Worm (Caenorhabditis elegans) whole organism, young adult: ENCODE results near the gene C26G2.2.

ENCODE experiments used
- B0019.2 ChIP-seq: fragments of 200-800 bp; sonication (Bioruptor generic); conservative IDR thresholded peaks from 2 replicates; pipeline ENCODE4 v1.3.6; 2022; ENCODE audit warnings: missing genetic modification reagents, missing genetic modification characterization, missing compliant biosample characterization
- B0336.3 ChIP-seq: fragments of 200-800 bp; sonication (Bioruptor generic); IDR thresholded peaks from 2 replicates; pipeline ENCODE4 v1.3.6; 2022; ENCODE audit warnings: missing genetic modification characterization, missing compliant biosample characterization
- F10E7.11 ChIP-seq: sonication (generic microtip); optimal IDR thresholded peaks from 2 replicates; lab custom pipeline; 2017; ENCODE audit warnings: mild to moderate bottlenecking, missing genetic modification characterization, moderate library complexity, missing compliant biosample characterization
- F23B12.7 ChIP-seq: sonication (generic microtip); optimal IDR thresholded peaks from 2 replicates; lab custom pipeline; 2017; ENCODE audit warnings: missing genetic modification characterization, mild to moderate bottlenecking, missing compliant biosample characterization, antibody characterized with exemption, moderate library complexity; ENCODE audit not compliant: insufficient read depth
- F57C9.4 ChIP-seq: sonication (generic microtip); optimal IDR thresholded peaks from 2 replicates; lab custom pipeline; 2017; ENCODE audit warnings: mild to moderate bottlenecking, missing genetic modification characterization, missing compliant biosample characterization
- K12H6.12 ChIP-seq: fragments of 200-800 bp; sonication (Bioruptor generic); optimal IDR thresholded peaks from 2 replicates; lab custom pipeline; 2018; ENCODE audit warnings: mild to moderate bottlenecking, missing genetic modification characterization, missing compliant biosample characterization
- Y53F4B.3 ChIP-seq: fragments of 200-800 bp; sonication (Bioruptor generic); IDR thresholded peaks from 2 replicates; pipeline ENCODE4 v1.3.6; 2022; ENCODE audit warnings: missing genetic modification reagents, missing genetic modification characterization, missing compliant biosample characterization
- Y67H2A.10 ChIP-seq: fragments of 200-800 bp; sonication (Bioruptor generic); conservative IDR thresholded peaks from 2 replicates; pipeline ENCODE4 v1.3.6; 2022; ENCODE audit warnings: missing genetic modification reagents, missing genetic modification characterization, missing compliant biosample characterization
- Y79H2A.3 ChIP-seq: fragments of 200-800 bp; sonication (Bioruptor generic); conservative IDR thresholded peaks from 2 replicates; pipeline ENCODE4 v1.3.6; 2022; ENCODE audit warnings: missing genetic modification reagents, missing genetic modification characterization, missing compliant biosample characterization
- atf-7 ChIP-seq: sonication (generic microtip); optimal IDR thresholded peaks from 2 replicates; lab custom pipeline; 2017; ENCODE audit warnings: mild to moderate bottlenecking, missing genetic modification characterization, missing compliant biosample characterization
- attf-6 ChIP-seq: fragments of 200-800 bp; sonication (Bioruptor generic); IDR thresholded peaks from 2 replicates; pipeline ENCODE4 v1.3.6; 2022; ENCODE audit warnings: missing genetic modification reagents, missing genetic modification characterization, missing compliant biosample characterization
- bed-1 ChIP-seq: fragments of 200-800 bp; sonication (Bioruptor generic); IDR thresholded peaks from 2 replicates; pipeline ENCODE4 v1.3.6; 2022; ENCODE audit warnings: missing genetic modification reagents, missing genetic modification characterization, missing compliant biosample characterization
- bed-2 ChIP-seq: fragments of 200-800 bp; sonication (Bioruptor generic); IDR thresholded peaks from 2 replicates; pipeline ENCODE4 v1.3.6; 2022; ENCODE audit warnings: missing genetic modification reagents, missing genetic modification characterization, missing compliant biosample characterization
- ceh-27 ChIP-seq: fragments of 200-800 bp; sonication (Bioruptor generic); optimal IDR thresholded peaks from 2 replicates; lab custom pipeline; 2018; ENCODE audit warnings: mild to moderate bottlenecking, missing genetic modification characterization, moderate library complexity, missing compliant biosample characterization
- ceh-40 ChIP-seq: fragments of 200-800 bp; sonication (Bioruptor generic); IDR thresholded peaks from 2 replicates; pipeline ENCODE4 v1.3.6; 2022; ENCODE audit warnings: missing genetic modification characterization, missing compliant biosample characterization
- ceh-91 ChIP-seq: fragments of 200-800 bp; sonication (Bioruptor generic); IDR thresholded peaks from 2 replicates; pipeline ENCODE4 v1.3.6; 2022; ENCODE audit warnings: missing genetic modification reagents, missing genetic modification characterization, missing compliant biosample characterization
- dox-1 ChIP-seq: fragments of 200-800 bp; sonication (Bioruptor generic); IDR thresholded peaks from 2 replicates; pipeline ENCODE4 v1.3.6; 2022; ENCODE audit warnings: missing genetic modification reagents, missing genetic modification characterization, missing compliant biosample characterization
- egl-44 ChIP-seq: fragments of 200-800 bp; sonication (Bioruptor generic); IDR thresholded peaks from 2 replicates; pipeline ENCODE4 v1.3.6; 2022; ENCODE audit warnings: missing genetic modification reagents, missing genetic modification characterization, missing compliant biosample characterization
- ets-4 ChIP-seq: fragments of 200-800 bp; sonication (Bioruptor generic); optimal IDR thresholded peaks from 2 replicates; lab custom pipeline; 2018; ENCODE audit warnings: mild to moderate bottlenecking, missing genetic modification characterization, missing compliant biosample characterization
- hrde-1 ChIP-seq: sonication (generic microtip); optimal IDR thresholded peaks from 2 replicates; lab custom pipeline; 2016; ENCODE audit warnings: missing genetic modification characterization, mild to moderate bottlenecking, missing compliant biosample characterization, moderate library complexity, missing genotype, missing genetic modification reagents, borderline replicate concordance
- let-607 ChIP-seq, 2 experiments: fragments of 200-800 bp in 1 of 2; sonication (Bioruptor generic) in 1 of 2; sonication (generic microtip) in 1 of 2; optimal IDR thresholded peaks; 2 replicates each; lab custom pipeline; 2016 to 2018; ENCODE audit warnings: mild to moderate bottlenecking in 2 of 2, missing compliant biosample characterization in 2 of 2, missing genetic modification characterization in 2 of 2, moderate library complexity in 2 of 2, missing genotype in 1 of 2
- lin-35 ChIP-seq, 3 experiments: fragments of 150-350 bp in 2 of 3; sonication (generic microtip) in 1 of 3; optimal IDR thresholded peaks; 2 replicates each; lab custom pipeline; 2014 to 2018; ENCODE audit warnings: missing biosample characterization in 3 of 3, missing genetic modification characterization in 3 of 3, missing genetic modification reagents in 3 of 3
- madf-8 ChIP-seq: fragments of 200-800 bp; sonication (Bioruptor generic); conservative IDR thresholded peaks from 2 replicates; pipeline ENCODE4 v1.3.6; 2022; ENCODE audit warnings: missing genetic modification reagents, missing genetic modification characterization, missing compliant biosample characterization
- mcd-1 ChIP-seq: fragments of 200-800 bp; sonication (Bioruptor generic); IDR thresholded peaks from 2 replicates; pipeline ENCODE4 v1.3.6; 2022; ENCODE audit warnings: missing genetic modification reagents, missing genetic modification characterization, missing compliant biosample characterization
- mel-28 ChIP-seq: sonication (generic microtip); optimal IDR thresholded peaks from 2 replicates; lab custom pipeline; 2016; ENCODE audit warnings: borderline replicate concordance, mild to moderate bottlenecking, missing genetic modification characterization, missing compliant biosample characterization
- mes-4 ChIP-seq: sonication (generic microtip); optimal IDR thresholded peaks from 2 replicates; lab custom pipeline; 2016; ENCODE audit warnings: missing genotype, missing genetic modification characterization, missing compliant biosample characterization
- nhr-179 ChIP-seq: sonication (generic microtip); optimal IDR thresholded peaks from 2 replicates; lab custom pipeline; 2016; ENCODE audit warnings: mild to moderate bottlenecking, missing genetic modification characterization, missing compliant biosample characterization
- rpc-1 ChIP-seq, 2 experiments: fragments of 150-350 bp in 1 of 2; sonication (generic microtip) in 1 of 2; optimal IDR thresholded peaks; 2 replicates each; lab custom pipeline; 2014 to 2018; ENCODE audit warnings: missing biosample characterization in 1 of 2, missing genetic modification characterization in 1 of 2, missing genetic modification reagents in 1 of 2, missing genotype in 1 of 2
- snpc-3.4 ChIP-seq: sonication (generic microtip); optimal IDR thresholded peaks from 2 replicates; lab custom pipeline; 2017; ENCODE audit warnings: missing genetic modification characterization, mild to moderate bottlenecking, missing compliant biosample characterization, antibody characterized with exemption, moderate library complexity, missing genotype, missing genetic modification reagents
- snpc-4 ChIP-seq, 5 experiments: fragments of 150-350 bp in 1 of 5; sonication (generic microtip) in 4 of 5; optimal IDR thresholded peaks; 2 replicates each; lab custom pipeline; 2014 to 2018; ENCODE audit warnings: missing genetic modification characterization in 5 of 5, missing biosample characterization in 3 of 5, antibody characterized with exemption in 2 of 5, mild to moderate bottlenecking in 2 of 5, missing compliant biosample characterization in 2 of 5, missing genotype in 2 of 5, moderate library complexity in 2 of 5, missing genetic modification reagents in 1 of 5
- tbx-9 ChIP-seq: sonication (generic microtip); optimal IDR thresholded peaks from 2 replicates; lab custom pipeline; 2016; ENCODE audit warnings: borderline replicate concordance, missing genetic modification characterization, inconsistent platforms, missing compliant biosample characterization
- tlf-1 ChIP-seq: fragments of 200-800 bp; sonication (Bioruptor generic); optimal IDR thresholded peaks from 2 replicates; lab custom pipeline; 2018; ENCODE audit warnings: mild to moderate bottlenecking, missing genetic modification characterization, missing compliant biosample characterization
- unc-130 ChIP-seq: sonication (generic microtip); optimal IDR thresholded peaks from 2 replicates; lab custom pipeline; 2016; ENCODE audit warnings: missing genetic modification reagents, missing genetic modification characterization, missing compliant biosample characterization
- zfh-2 ChIP-seq: fragments of 200-800 bp; sonication (Bioruptor generic); conservative IDR thresholded peaks from 2 replicates; pipeline ENCODE4 v1.3.6; 2022; ENCODE audit warnings: missing genetic modification reagents, missing genetic modification characterization, missing compliant biosample characterization
- ztf-25 ChIP-seq: fragments of 200-800 bp; sonication (Bioruptor generic); IDR thresholded peaks from 2 replicates; pipeline ENCODE4 v1.3.6; 2022; ENCODE audit warnings: missing genetic modification reagents, missing genetic modification characterization, missing compliant biosample characterization
- ztf-28 ChIP-seq: fragments of 200-800 bp; sonication (Bioruptor generic); IDR thresholded peaks from 2 replicates; pipeline ENCODE4 v1.3.6; 2022; ENCODE audit warnings: missing genetic modification reagents, missing genetic modification characterization, missing compliant biosample characterization

C26G2.2 gene

ce11 chrX:14695892-14696291 is 31.8 kb downstream of the C26G2.2 start:
- no peak for TF ChIP-seq madf-8 (GFP tag; lab: Robert Waterston, UW)
- no peak for TF ChIP-seq let-607 (tag; optimal IDR thresholded peaks at IDR 0.05; lab: Kevin White, UChicago)
- TF ChIP-seq bed-2 (GFP tag; lab: Robert Waterston, UW), result no peak
- no peak for TF ChIP-seq B0336.3
- no peak for TF ChIP-seq F10E7.11 (tag; lab: Kevin White, UChicago)
- no peak for TF ChIP-seq ztf-28
- TF ChIP-seq F57C9.4 (tag; lab: Kevin White, UChicago), result no peak
- TF ChIP-seq dox-1 (GFP tag; lab: Robert Waterston, UW), result no peak
- TF ChIP-seq tlf-1 (GFP tag; lab: Kevin White, UChicago), result no peak
- TF ChIP-seq snpc-3.4, result no peak
- TF ChIP-seq snpc-4 (GFP tag; optimal IDR thresholded peaks at IDR 0.05; lab: Kevin White, UChicago), result no peak
- TF ChIP-seq snpc-4 (tag; optimal IDR thresholded peaks at IDR 0.05; lab: Kevin White, UChicago), result no peak
- TF ChIP-seq ceh-40 (GFP tag; lab: Robert Waterston, UW), result no peak
- TF ChIP-seq atf-7 (tag; lab: Kevin White, UChicago), result no peak
- TF ChIP-seq tbx-9 (tag; lab: Kevin White, UChicago), result no peak
- TF ChIP-seq ceh-91, result no peak
- no peak for TF ChIP-seq egl-44 (GFP tag; lab: Robert Waterston, UW)
- no peak for TF ChIP-seq bed-1 (GFP tag; lab: Robert Waterston, UW)
- TF ChIP-seq ztf-25 (GFP tag; lab: Robert Waterston, UW), result no peak
- TF ChIP-seq mel-28, result no peak
- TF ChIP-seq mcd-1 (GFP tag; lab: Robert Waterston, UW), result no peak
- TF ChIP-seq, all 124 proteins: peak for 0

- TF ChIP-seq mes-4, result no peak
- TF ChIP-seq F23B12.7 (tag; lab: Kevin White, UChicago), result no peak
- TF ChIP-seq ets-4, result no peak
- TF ChIP-seq Y53F4B.3 (GFP tag; lab: Robert Waterston, UW), result no peak
- no peak for TF ChIP-seq let-607 (tag; optimal IDR thresholded peaks at IDR 0.05; lab: Kevin White, UChicago)
- no peak for TF ChIP-seq dox-1 (GFP tag; lab: Robert Waterston, UW)
- TF ChIP-seq Y79H2A.3 (GFP tag; lab: Robert Waterston, UW), result no peak
- TF ChIP-seq zfh-2, result no peak
- no peak for TF ChIP-seq rpc-1 (optimal IDR thresholded peaks at IDR 0.05; lab: Kevin White, UChicago)
- TF ChIP-seq rpc-1 (tag; optimal IDR thresholded peaks at IDR 0.05; lab: Kevin White, UChicago), result no peak
- TF ChIP-seq B0019.2 (GFP tag; lab: Robert Waterston, UW), result no peak
- TF ChIP-seq ceh-27 (GFP tag; lab: Kevin White, UChicago), result no peak
- TF ChIP-seq nhr-179 (tag; lab: Kevin White, UChicago), result no peak
- no peak for TF ChIP-seq unc-130
- TF ChIP-seq K12H6.12 (tag; lab: Kevin White, UChicago), result no peak
- no peak for TF ChIP-seq lin-35 (GFP tag; optimal IDR thresholded peaks at IDR 0.05; lab: Kevin White, UChicago)
- no peak for TF ChIP-seq Y67H2A.10 (GFP tag; lab: Robert Waterston, UW)
- TF ChIP-seq attf-6 (GFP tag; lab: Robert Waterston, UW), result no peak
- TF ChIP-seq mel-28, result no peak
- TF ChIP-seq atf-7 (tag; lab: Kevin White, UChicago), result no peak
- TF ChIP-seq hrde-1 (tag; lab: Kevin White, UChicago), result no peak
- TF ChIP-seq, all 124 proteins: peak for 0
Observed at ce11 chrX:14699866-14700265, 35.7 kb downstream of the C26G2.2 start, which contains the start of gene hch-1. Gene hch-1 (minus strand): TSS chrX:14699977.
